Worm (Caenorhabditis elegans) whole organism, L4 larva: ENCODE results near the gene epn-1.
A peak's percentile ranks its signal among the peaks of the same experiment; 100 is the strongest.

Experiments
- F37D6.2 ChIP-seq: sonication (generic microtip); optimal IDR thresholded peaks from 2 replicates; lab custom pipeline; 2016; ENCODE audit warnings: mild to moderate bottlenecking, missing genetic modification characterization, missing compliant biosample characterization
- Y48G9A.11 ChIP-seq: fragments of 200-800 bp; sonication (Bioruptor generic); IDR thresholded peaks from 2 replicates; pipeline ENCODE4 v1.3.6; 2022; ENCODE audit warnings: missing genetic modification reagents, missing genetic modification characterization, missing compliant biosample characterization
- ZK546.5 ChIP-seq, 2 experiments: sonication (generic microtip); optimal IDR thresholded peaks; 2 replicates each; lab custom pipeline; 2017; ENCODE audit warnings: missing biosample characterization in 2 of 2, missing genetic modification characterization in 2 of 2
- aha-1 ChIP-seq: fragments of 150-350 bp; peaks from one replicate; lab custom pipeline; 2014; ENCODE audit warnings: missing biosample characterization, missing genetic modification characterization
- arid-1 ChIP-seq: fragments of 200-800 bp; sonication (Bioruptor generic); conservative IDR thresholded peaks from 2 replicates; pipeline ENCODE4 v1.3.6; 2022; ENCODE audit warnings: missing genetic modification reagents, missing genetic modification characterization, missing compliant biosample characterization
- ceh-32 ChIP-seq: sonication (generic microtip); optimal IDR thresholded peaks from 2 replicates; lab custom pipeline; 2016; ENCODE audit warnings: mild to moderate bottlenecking, missing genetic modification characterization, missing compliant biosample characterization; ENCODE audit not compliant: poor library complexity
- ces-1 ChIP-seq: fragments of 150-350 bp; sonication (generic microtip); optimal IDR thresholded peaks from 4 replicates; lab custom pipeline; 2014; ENCODE audit warnings: missing biosample characterization, missing genetic modification reagents, missing genetic modification characterization
- daf-16 ChIP-seq, 3 experiments: sonication (generic microtip); optimal IDR thresholded peaks; 2 replicates each; lab custom pipeline; 2016 to 2017; ENCODE audit warnings: missing genetic modification characterization in 3 of 3, missing genetic modification reagents in 3 of 3, mild to moderate bottlenecking in 2 of 3, missing compliant biosample characterization in 2 of 3, missing biosample characterization in 1 of 3, moderate library complexity in 1 of 3
- daf-8 ChIP-seq: fragments of 200-800 bp; sonication (Bioruptor generic); IDR thresholded peaks from 2 replicates; pipeline ENCODE4 v1.3.6; 2022; ENCODE audit warnings: missing genetic modification characterization, missing compliant biosample characterization
- dmd-6 ChIP-seq: fragments of 200-800 bp; sonication (Bioruptor generic); IDR thresholded peaks from 2 replicates; pipeline ENCODE4 v1.3.6; 2022; ENCODE audit warnings: missing genetic modification reagents, missing genetic modification characterization, missing compliant biosample characterization
- dmd-9 ChIP-seq: fragments of 200-800 bp; sonication (Bioruptor generic); IDR thresholded peaks from 2 replicates; pipeline ENCODE4 v1.3.6; 2022; ENCODE audit warnings: missing genetic modification reagents, missing genetic modification characterization, missing compliant biosample characterization
- dve-1 ChIP-seq: sonication (generic microtip); optimal IDR thresholded peaks from 2 replicates; lab custom pipeline; 2017; ENCODE audit warnings: antibody characterized with exemption, mild to moderate bottlenecking, missing genetic modification characterization, missing compliant biosample characterization; ENCODE audit not compliant: insufficient read depth
- hlh-11 ChIP-seq: fragments of 200-800 bp; sonication (Bioruptor generic); optimal IDR thresholded peaks from 2 replicates; lab custom pipeline; 2018; ENCODE audit warnings: mild to moderate bottlenecking, missing genetic modification characterization, missing compliant biosample characterization
- hmg-1.1 ChIP-seq: fragments of 200-800 bp; sonication (Bioruptor generic); IDR thresholded peaks from 2 replicates; pipeline ENCODE4 v1.3.6; 2022; ENCODE audit warnings: missing genetic modification reagents, missing genetic modification characterization, missing compliant biosample characterization
- madf-9 ChIP-seq: fragments of 200-800 bp; sonication (Bioruptor generic); conservative IDR thresholded peaks from 2 replicates; pipeline ENCODE4 v1.3.6; 2022; ENCODE audit warnings: missing genetic modification reagents, missing genetic modification characterization, missing compliant biosample characterization
- mep-1 ChIP-seq: fragments of 150-350 bp; sonication (generic microtip); optimal IDR thresholded peaks from 3 replicates; lab custom pipeline; 2014; ENCODE audit warnings: missing biosample characterization, missing genetic modification characterization
- mxl-3 ChIP-seq: fragments of 200-800 bp; sonication (Bioruptor generic); optimal IDR thresholded peaks from 2 replicates; lab custom pipeline; 2018; ENCODE audit warnings: mild to moderate bottlenecking, missing genetic modification characterization, missing compliant biosample characterization
- nhr-10 ChIP-seq: fragments of 150-350 bp; optimal IDR thresholded peaks from 2 replicates; lab custom pipeline; 2014; ENCODE audit warnings: missing biosample characterization, missing genetic modification characterization
- nhr-237 ChIP-seq: sonication (generic microtip); optimal IDR thresholded peaks from 2 replicates; lab custom pipeline; 2017; ENCODE audit warnings: missing biosample characterization, missing genetic modification characterization
- nhr-25 ChIP-seq: sonication (generic microtip); optimal IDR thresholded peaks from 2 replicates; lab custom pipeline; 2017; ENCODE audit warnings: missing genetic modification characterization, mild to moderate bottlenecking, missing compliant biosample characterization, antibody characterized with exemption, moderate library complexity, borderline replicate concordance; ENCODE audit not compliant: insufficient read depth
- nhr-28 ChIP-seq: fragments of 150-350 bp; optimal IDR thresholded peaks from 2 replicates; lab custom pipeline; 2014; ENCODE audit warnings: missing biosample characterization, missing genetic modification characterization
- nhr-48 ChIP-seq: sonication (generic microtip); optimal IDR thresholded peaks from 2 replicates; lab custom pipeline; 2016; ENCODE audit warnings: mild to moderate bottlenecking, missing genetic modification characterization, missing compliant biosample characterization
- pqm-1 ChIP-seq: sonication (generic microtip); optimal IDR thresholded peaks from 2 replicates; lab custom pipeline; 2017; ENCODE audit warnings: missing biosample characterization, missing genetic modification characterization
- rbr-2 ChIP-seq: sonication (generic microtip); optimal IDR thresholded peaks from 2 replicates; lab custom pipeline; 2016; ENCODE audit warnings: missing genotype, missing genetic modification characterization, missing compliant biosample characterization
- sdz-12 ChIP-seq: fragments of 200-800 bp; sonication (Bioruptor generic); optimal IDR thresholded peaks from 2 replicates; lab custom pipeline; 2018; ENCODE audit warnings: mild to moderate bottlenecking, missing genetic modification characterization, missing compliant biosample characterization
- set-16 ChIP-seq: fragments of 200-800 bp; sonication (Bioruptor generic); IDR thresholded peaks from 2 replicates; pipeline ENCODE4 v1.3.6; 2022; ENCODE audit warnings: missing genetic modification reagents, missing genetic modification characterization, missing compliant biosample characterization
- snpc-4 ChIP-seq: fragments of 150-350 bp; optimal IDR thresholded peaks from 2 replicates; lab custom pipeline; 2014; ENCODE audit warnings: missing biosample characterization, missing genetic modification characterization
- tra-1 ChIP-seq: fragments of 200-800 bp; sonication (Bioruptor generic); IDR thresholded peaks from 2 replicates; pipeline ENCODE4 v1.3.6; 2022; ENCODE audit warnings: missing genetic modification reagents, missing genetic modification characterization, missing compliant biosample characterization
- unc-130 ChIP-seq: sonication (generic microtip); optimal IDR thresholded peaks from 2 replicates; lab custom pipeline; 2016; ENCODE audit warnings: missing genetic modification reagents, missing genetic modification characterization, missing compliant biosample characterization
- unc-62 ChIP-seq, 3 experiments: fragments of 150-350 bp in 1 of 3; sonication (generic microtip); optimal IDR thresholded peaks in 2 of 3; peaks in 1 of 3; 1 replicate in 1 of 3; 2 replicates in 2 of 3; lab custom pipeline; 2014 to 2017; ENCODE audit warnings: missing biosample characterization in 3 of 3, missing genetic modification characterization in 3 of 3, missing genetic modification reagents in 3 of 3, missing genotype in 1 of 3
- zag-1 ChIP-seq: fragments of 150-350 bp; optimal IDR thresholded peaks from 2 replicates; lab custom pipeline; 2014; ENCODE audit warnings: missing biosample characterization, missing genetic modification characterization
- zip-2 ChIP-seq: fragments of 150-350 bp; optimal IDR thresholded peaks from 2 replicates; lab custom pipeline; 2014; ENCODE audit warnings: missing biosample characterization, missing genetic modification characterization
- ztf-7 ChIP-seq: fragments of 150-350 bp; optimal IDR thresholded peaks from 2 replicates; lab custom pipeline; 2014; ENCODE audit warnings: missing biosample characterization, missing genetic modification characterization

The epn-1 gene

ce11 chrX:14853712-14854217 lies 35.5 kb upstream of the epn-1 start, which contains the start of the genes C27C12.1 and C27C12.4 (continued):
- TF ChIP-seq nhr-48 (tag; lab: Kevin White, UChicago) (peak; percentile 61), zip-2 (tag; lab: Kevin White, UChicago) (peak; percentile 57), nhr-25 (tag; lab: Kevin White, UChicago) (peak; percentile 31), hlh-11 (tag; lab: Kevin White, UChicago) (peak; percentile 90), dmd-6 (peak; percentile 84), rbr-2 (tag; lab: Kevin White, UChicago) (peak; percentile 86), dmd-9 (0 out of 2 replicates have a peak, but pooled peaks have one; percentile 18), pqm-1 (tag; lab: Kevin White, UChicago) (no peak), ces-1 (GFP tag; lab: Kevin White, UChicago) (no peak), mxl-3 (peak; percentile 90), ztf-7 (tag; lab: Kevin White, UChicago) (peak; percentile 57), hmg-1.1 (peak; percentile 92), madf-9 (GFP tag; lab: Robert Waterston, UW) (peak; percentile 47; the same call in 1 of the 2 replicates), nhr-10 (tag; lab: Kevin White, UChicago) (no peak), nhr-28 (tag; lab: Kevin White, UChicago) (peak; percentile 90), zag-1 (tag; lab: Kevin White, UChicago) (peak; percentile 22), unc-130 (GFP tag; lab: Kevin White, UChicago) (peak; percentile 33)

ce11 chrX:14851904-14852303 lies 33.6 kb upstream of the epn-1 start:
- no peak for TF ChIP-seq daf-16 (GFP tag; optimal IDR thresholded peaks at IDR 0.05; lab: Kevin White, UChicago)
- no peak for TF ChIP-seq daf-16 (tag; optimal IDR thresholded peaks at IDR 0.05; lab: Kevin White, UChicago)
- peak in 1 of 2 experiments; percentile 26 for TF ChIP-seq unc-62 (GFP tag; optimal IDR thresholded peaks at IDR 0.05 in 1 of 2; lab: Kevin White, UChicago)
- TF ChIP-seq unc-62 (tag; optimal IDR thresholded peaks at IDR 0.05; lab: Kevin White, UChicago): no peak
- TF ChIP-seq, all 104 proteins: peak for 1

- TF ChIP-seq set-16 (no peak), Y48G9A.11 (GFP tag; lab: Robert Waterston, UW) (no peak), F37D6.2 (tag; lab: Kevin White, UChicago) (no peak), aha-1 (peak; percentile 5), dmd-6 (peak; percentile 32; the same call in 1 of the 2 replicates), ZK546.5 (tag; optimal IDR thresholded peaks at IDR 0.05; lab: Kevin White, UChicago) (no peak), daf-8 (GFP tag; lab: Robert Waterston, UW) (no peak), ceh-32 (no peak), daf-16 (GFP tag; optimal IDR thresholded peaks at IDR 0.05; lab: Kevin White, UChicago) (no peak), daf-16 (tag; optimal IDR thresholded peaks at IDR 0.05; lab: Kevin White, UChicago) (peak; percentile 32), nhr-237 (tag; lab: Kevin White, UChicago) (no peak), sdz-12 (GFP tag; lab: Kevin White, UChicago) (no peak), snpc-4 (tag; lab: Kevin White, UChicago) (no peak), nhr-28 (tag; lab: Kevin White, UChicago) (peak; percentile 76), hlh-11 (tag; lab: Kevin White, UChicago) (no peak), dve-1 (tag; lab: Kevin White, UChicago) (peak; percentile 1), tra-1 (GFP tag; lab: Robert Waterston, UW) (no peak), mep-1 (peak; percentile 33)
- TF ChIP-seq, all 104 proteins: peak for 6
Measured at ce11 chrX:14849054-14849453, 30.7 kb upstream of the epn-1 start, which contains the start of gene acd-3. Gene acd-3, plus strand, starts transcription at chrX:14849275.

ce11 chrX:14845637-14846036 lies 27.3 kb upstream of the epn-1 start, which contains the start of gene egrh-1:
Gene egrh-1, plus strand, starts transcription at chrX:14845937.
- TF ChIP-seq aha-1: peak; percentile 40
- no peak for TF ChIP-seq arid-1 (GFP tag; lab: Robert Waterston, UW)
